Worm (Caenorhabditis elegans): ENCODE results near the gene fbxa-160.

DNA sequence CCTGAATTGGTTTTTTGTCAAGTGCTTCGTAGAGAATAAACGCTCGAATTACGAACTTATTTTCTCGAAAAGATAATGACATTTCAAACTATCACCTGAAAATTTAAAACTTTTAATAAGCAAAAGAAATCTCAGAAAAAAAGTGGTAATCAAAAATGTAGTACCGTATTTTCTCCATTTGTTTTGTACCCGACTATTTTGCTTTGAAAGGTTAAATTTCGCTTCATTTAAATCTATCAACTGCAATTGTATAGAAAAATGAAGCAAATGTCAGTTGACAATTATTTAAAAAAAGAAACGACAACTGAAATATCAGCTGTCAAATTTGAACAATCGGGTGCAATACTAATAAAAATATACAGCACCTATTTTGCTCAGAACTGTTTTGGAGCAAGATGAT, 3.3 kb downstream of the fbxa-160 start, which contains the start of gene fbxa-158:
- TF ChIP-seq elt-3 (tag; optimal IDR thresholded peaks at IDR 0.05) (no peak), lsy-2 (tag; optimal IDR thresholded peaks at IDR 0.05) (no peak), fos-1 (tag; optimal IDR thresholded peaks at IDR 0.05) (no peak), unc-62 (GFP tag; optimal IDR thresholded peaks at IDR 0.05) (no peak), ama-1 (optimal IDR thresholded peaks at IDR 0.05) (no peak), nhr-77 (tag; optimal IDR thresholded peaks at IDR 0.05) (no peak), aly-2 (tag; optimal IDR thresholded peaks at IDR 0.05) (no peak)

Measured in whole organism, L2 larva.